Worm (Caenorhabditis elegans) whole organism, midembryonic: ENCODE data around the gene C37H5.13.

Source experiments
- T22C8.4 ChIP-seq: fragments of 200-800 bp; sonication (Bioruptor generic); IDR thresholded peaks from 2 replicates; pipeline ENCODE4 v1.3.6; 2022; ENCODE audit warnings: missing genetic modification characterization, missing compliant biosample characterization
- flt-1 ChIP-seq: fragments of 200-800 bp; sonication (Bioruptor generic); IDR thresholded peaks from 2 replicates; pipeline ENCODE4 v1.3.6; 2022; ENCODE audit warnings: missing genetic modification characterization, missing compliant biosample characterization
- klf-2 ChIP-seq: fragments of 200-800 bp; sonication (Bioruptor generic); conservative IDR thresholded peaks from 2 replicates; pipeline ENCODE4 v1.3.6; 2022; ENCODE audit warnings: missing genetic modification reagents, missing genetic modification characterization, missing compliant biosample characterization
- ref-1 ChIP-seq: fragments of 200-800 bp; sonication (Bioruptor generic); conservative IDR thresholded peaks from 2 replicates; pipeline ENCODE4 v1.3.6; 2022; ENCODE audit warnings: missing genetic modification reagents, missing genetic modification characterization, missing compliant biosample characterization

DNA sequence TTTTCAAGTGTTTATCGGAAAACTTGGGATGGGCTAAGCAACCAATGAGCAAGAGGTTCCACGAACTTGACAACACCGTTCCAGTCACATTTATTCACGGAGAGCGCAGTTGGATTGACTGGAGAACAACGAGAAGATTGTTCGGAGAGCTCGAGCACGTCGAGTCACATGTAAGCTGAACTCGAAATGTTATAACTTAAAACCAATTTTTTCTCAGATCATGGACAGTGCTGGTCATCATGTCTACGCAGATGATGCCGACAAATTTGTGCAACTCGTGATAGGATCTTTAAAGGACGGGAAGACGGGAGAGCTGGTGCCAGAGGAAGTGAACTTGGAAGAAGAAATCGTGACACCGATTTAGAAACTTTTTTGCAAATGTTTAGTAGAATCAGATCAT lies 16.3 kb downstream of the C37H5.13 start:
- TF ChIP-seq flt-1 (GFP tag; lab: Robert Waterston, UW) (no peak), T22C8.4 (GFP tag; lab: Robert Waterston, UW) (no peak), klf-2 (GFP tag; lab: Robert Waterston, UW) (no peak), ref-1 (GFP tag; lab: Robert Waterston, UW) (no peak)
